Worm (Caenorhabditis elegans) whole organism, young adult: ENCODE data around the gene ttr-30.

Experiments
- B0261.1 ChIP-seq: sonication (generic microtip); optimal IDR thresholded peaks from 2 replicates; lab custom pipeline; 2016; ENCODE audit warnings: mild to moderate bottlenecking, missing genetic modification characterization, moderate library complexity, missing compliant biosample characterization
- B0336.3 ChIP-seq: fragments of 200-800 bp; sonication (Bioruptor generic); IDR thresholded peaks from 2 replicates; pipeline ENCODE4 v1.3.6; 2022; ENCODE audit warnings: missing genetic modification characterization, missing compliant biosample characterization
- C06A6.2 ChIP-seq: fragments of 200-800 bp; sonication (Bioruptor generic); conservative IDR thresholded peaks from 2 replicates; pipeline ENCODE4 v1.3.6; 2022; ENCODE audit warnings: missing genetic modification characterization, missing compliant biosample characterization
- C17E4.6 ChIP-seq: fragments of 200-800 bp; sonication (Bioruptor generic); IDR thresholded peaks from 2 replicates; pipeline ENCODE4 v1.3.6; 2022; ENCODE audit warnings: missing genetic modification reagents, missing genetic modification characterization, missing compliant biosample characterization
- D2030.7 ChIP-seq: fragments of 200-800 bp; sonication (Bioruptor generic); IDR thresholded peaks from 2 replicates; pipeline ENCODE4 v1.3.6; 2022; ENCODE audit warnings: missing genetic modification reagents, missing genetic modification characterization, missing compliant biosample characterization
- F23B12.7 ChIP-seq: sonication (generic microtip); optimal IDR thresholded peaks from 2 replicates; lab custom pipeline; 2017; ENCODE audit warnings: missing genetic modification characterization, mild to moderate bottlenecking, missing compliant biosample characterization, antibody characterized with exemption, moderate library complexity; ENCODE audit not compliant: insufficient read depth
- F37B4.10 ChIP-seq: fragments of 200-800 bp; sonication (Bioruptor generic); IDR thresholded peaks from 2 replicates; pipeline ENCODE4 v1.3.6; 2022; ENCODE audit warnings: missing genetic modification characterization, missing compliant biosample characterization
- F55B11.4 ChIP-seq: sonication (generic microtip); optimal IDR thresholded peaks from 2 replicates; lab custom pipeline; 2016; ENCODE audit warnings: missing compliant biosample characterization, missing genetic modification characterization, borderline replicate concordance; ENCODE audit not compliant: insufficient read depth
- Y53G8AR.9 ChIP-seq: fragments of 200-800 bp; sonication (Bioruptor generic); conservative IDR thresholded peaks from 2 replicates; pipeline ENCODE4 v1.3.6; 2022; ENCODE audit warnings: missing genetic modification reagents, missing genetic modification characterization, missing compliant biosample characterization
- Y95B8A.8 ChIP-seq: fragments of 200-800 bp; sonication (Bioruptor generic); IDR thresholded peaks from 2 replicates; pipeline ENCODE4 v1.3.6; 2022; ENCODE audit warnings: missing genetic modification reagents, missing genetic modification characterization, missing compliant biosample characterization
- atf-7 ChIP-seq: sonication (generic microtip); optimal IDR thresholded peaks from 2 replicates; lab custom pipeline; 2017; ENCODE audit warnings: mild to moderate bottlenecking, missing genetic modification characterization, missing compliant biosample characterization
- athp-1 ChIP-seq: sonication (generic microtip); optimal IDR thresholded peaks from 2 replicates; lab custom pipeline; 2017; ENCODE audit warnings: mild to moderate bottlenecking, missing genetic modification characterization, missing compliant biosample characterization
- attf-6 ChIP-seq: fragments of 200-800 bp; sonication (Bioruptor generic); IDR thresholded peaks from 2 replicates; pipeline ENCODE4 v1.3.6; 2022; ENCODE audit warnings: missing genetic modification reagents, missing genetic modification characterization, missing compliant biosample characterization
- bed-2 ChIP-seq: fragments of 200-800 bp; sonication (Bioruptor generic); IDR thresholded peaks from 2 replicates; pipeline ENCODE4 v1.3.6; 2022; ENCODE audit warnings: missing genetic modification reagents, missing genetic modification characterization, missing compliant biosample characterization
- cebp-2 ChIP-seq: fragments of 200-800 bp; sonication (Bioruptor generic); IDR thresholded peaks from 2 replicates; pipeline ENCODE4 v1.3.6; 2022; ENCODE audit warnings: missing genetic modification characterization, missing compliant biosample characterization
- ceh-27 ChIP-seq: fragments of 200-800 bp; sonication (Bioruptor generic); optimal IDR thresholded peaks from 2 replicates; lab custom pipeline; 2018; ENCODE audit warnings: mild to moderate bottlenecking, missing genetic modification characterization, moderate library complexity, missing compliant biosample characterization
- die-1 ChIP-seq: sonication (generic microtip); optimal IDR thresholded peaks from 2 replicates; lab custom pipeline; 2016; ENCODE audit warnings: missing genotype, mild to moderate bottlenecking, missing genetic modification characterization, missing compliant biosample characterization
- dpl-1 ChIP-seq: fragments of 150-350 bp; optimal IDR thresholded peaks from 2 replicates; lab custom pipeline; 2014; ENCODE audit warnings: missing biosample characterization, missing genetic modification reagents, missing genetic modification characterization
- efl-1 ChIP-seq: fragments of 150-350 bp; optimal IDR thresholded peaks from 2 replicates; lab custom pipeline; 2014; ENCODE audit warnings: missing biosample characterization, missing genetic modification reagents, missing genetic modification characterization
- egrh-3 ChIP-seq: fragments of 200-800 bp; sonication (Bioruptor generic); IDR thresholded peaks from 2 replicates; pipeline ENCODE4 v1.3.6; 2022; ENCODE audit warnings: missing genetic modification reagents, missing genetic modification characterization, missing compliant biosample characterization
- ekl-4 ChIP-seq: fragments of 200-800 bp; sonication (Bioruptor generic); IDR thresholded peaks from 2 replicates; pipeline ENCODE4 v1.3.6; 2022; ENCODE audit warnings: missing genetic modification reagents, missing genetic modification characterization, missing compliant biosample characterization
- gei-17 ChIP-seq: fragments of 200-800 bp; sonication (Bioruptor generic); optimal IDR thresholded peaks from 2 replicates; lab custom pipeline; 2018; ENCODE audit warnings: mild to moderate bottlenecking, missing genetic modification characterization, missing compliant biosample characterization
- hlh-12 ChIP-seq: sonication (generic microtip); optimal IDR thresholded peaks from 2 replicates; lab custom pipeline; 2016; ENCODE audit warnings: missing genetic modification characterization, missing compliant biosample characterization
- hsf-1 ChIP-seq: fragments of 200-800 bp; sonication (Bioruptor generic); IDR thresholded peaks from 2 replicates; pipeline ENCODE4 v1.3.6; 2022; ENCODE audit warnings: missing genetic modification reagents, missing genetic modification characterization, missing compliant biosample characterization
- let-526 ChIP-seq: fragments of 200-800 bp; sonication (Bioruptor generic); IDR thresholded peaks from 2 replicates; pipeline ENCODE4 v1.3.6; 2022; ENCODE audit warnings: missing genetic modification reagents, missing genetic modification characterization, missing compliant biosample characterization
- lin-40 ChIP-seq: sonication (generic microtip); optimal IDR thresholded peaks from 2 replicates; lab custom pipeline; 2016; ENCODE audit warnings: missing genetic modification characterization, mild to moderate bottlenecking, missing compliant biosample characterization, missing genotype, missing genetic modification reagents
- lin-54 ChIP-seq: fragments of 200-800 bp; sonication (Bioruptor generic); optimal IDR thresholded peaks from 2 replicates; lab custom pipeline; 2018; ENCODE audit warnings: mild to moderate bottlenecking, missing genetic modification characterization, missing compliant biosample characterization
- lsl-1 ChIP-seq: fragments of 200-800 bp; sonication (Bioruptor generic); optimal IDR thresholded peaks from 2 replicates; lab custom pipeline; 2018; ENCODE audit warnings: mild to moderate bottlenecking, missing genetic modification characterization, moderate library complexity, missing compliant biosample characterization
- madf-10 ChIP-seq: sonication (generic microtip); optimal IDR thresholded peaks from 2 replicates; lab custom pipeline; 2016; ENCODE audit warnings: mild to moderate bottlenecking, missing genetic modification characterization, missing compliant biosample characterization
- madf-3 ChIP-seq: fragments of 200-800 bp; sonication (Bioruptor generic); IDR thresholded peaks from 2 replicates; pipeline ENCODE4 v1.3.6; 2022; ENCODE audit warnings: missing genetic modification reagents, missing genetic modification characterization, missing compliant biosample characterization
- madf-6 ChIP-seq: fragments of 200-800 bp; sonication (Bioruptor generic); IDR thresholded peaks from 2 replicates; pipeline ENCODE4 v1.3.6; 2022; ENCODE audit warnings: missing genetic modification reagents, missing genetic modification characterization, missing compliant biosample characterization
- madf-8 ChIP-seq: fragments of 200-800 bp; sonication (Bioruptor generic); conservative IDR thresholded peaks from 2 replicates; pipeline ENCODE4 v1.3.6; 2022; ENCODE audit warnings: missing genetic modification reagents, missing genetic modification characterization, missing compliant biosample characterization
- mes-4 ChIP-seq: sonication (generic microtip); optimal IDR thresholded peaks from 2 replicates; lab custom pipeline; 2016; ENCODE audit warnings: missing genotype, missing genetic modification characterization, missing compliant biosample characterization
- nhr-120 ChIP-seq: fragments of 200-800 bp; sonication (Bioruptor generic); IDR thresholded peaks from 2 replicates; pipeline ENCODE4 v1.3.6; 2022; ENCODE audit warnings: missing genetic modification characterization, missing compliant biosample characterization
- nhr-179 ChIP-seq: sonication (generic microtip); optimal IDR thresholded peaks from 2 replicates; lab custom pipeline; 2016; ENCODE audit warnings: mild to moderate bottlenecking, missing genetic modification characterization, missing compliant biosample characterization
- nhr-80 ChIP-seq: sonication (generic microtip); optimal IDR thresholded peaks from 2 replicates; lab custom pipeline; 2016; ENCODE audit warnings: missing genetic modification characterization, missing compliant biosample characterization
- pha-4 ChIP-seq: fragments of 150-350 bp; sonication (generic microtip); optimal IDR thresholded peaks from 2 replicates; lab custom pipeline; 2014; ENCODE audit warnings: missing biosample characterization, missing genetic modification reagents, missing genetic modification characterization
- rcor-1 ChIP-seq: fragments of 200-800 bp; sonication (Bioruptor generic); IDR thresholded peaks from 2 replicates; pipeline ENCODE4 v1.3.6; 2022; ENCODE audit warnings: missing genetic modification reagents, missing genetic modification characterization, missing compliant biosample characterization
- repo-1 ChIP-seq: sonication (generic microtip); optimal IDR thresholded peaks from 2 replicates; lab custom pipeline; 2017; ENCODE audit warnings: mild to moderate bottlenecking, missing genetic modification characterization, missing compliant biosample characterization
- sdz-38 ChIP-seq: sonication (generic microtip); optimal IDR thresholded peaks from 2 replicates; lab custom pipeline; 2016; ENCODE audit warnings: missing genotype, missing genetic modification characterization, missing compliant biosample characterization
- snpc-1.3 ChIP-seq: sonication (generic microtip); optimal IDR thresholded peaks from 2 replicates; lab custom pipeline; 2017; ENCODE audit warnings: missing genetic modification characterization, mild to moderate bottlenecking, missing compliant biosample characterization, antibody characterized with exemption, moderate library complexity, missing genotype, missing genetic modification reagents; ENCODE audit not compliant: insufficient read depth
- snpc-4 ChIP-seq, 5 experiments: fragments of 150-350 bp in 1 of 5; sonication (generic microtip) in 4 of 5; optimal IDR thresholded peaks; 2 replicates each; lab custom pipeline; 2014 to 2018; ENCODE audit warnings: missing genetic modification characterization in 5 of 5, missing biosample characterization in 3 of 5, antibody characterized with exemption in 2 of 5, mild to moderate bottlenecking in 2 of 5, missing compliant biosample characterization in 2 of 5, missing genotype in 2 of 5, moderate library complexity in 2 of 5, missing genetic modification reagents in 1 of 5
- somi-1 ChIP-seq: fragments of 200-800 bp; sonication (Bioruptor generic); optimal IDR thresholded peaks from 2 replicates; lab custom pipeline; 2018; ENCODE audit warnings: mild to moderate bottlenecking, missing genetic modification characterization, missing compliant biosample characterization
- unc-130 ChIP-seq: sonication (generic microtip); optimal IDR thresholded peaks from 2 replicates; lab custom pipeline; 2016; ENCODE audit warnings: missing genetic modification reagents, missing genetic modification characterization, missing compliant biosample characterization
- ztf-18 ChIP-seq: sonication (generic microtip); optimal IDR thresholded peaks from 2 replicates; lab custom pipeline; 2016; ENCODE audit warnings: missing genotype, mild to moderate bottlenecking, missing genetic modification characterization, missing compliant biosample characterization
- ztf-6 ChIP-seq: fragments of 200-800 bp; sonication (Bioruptor generic); IDR thresholded peaks from 2 replicates; pipeline ENCODE4 v1.3.6; 2022; ENCODE audit warnings: missing genetic modification reagents, missing genetic modification characterization, missing compliant biosample characterization

ttr-30 gene

DNA sequence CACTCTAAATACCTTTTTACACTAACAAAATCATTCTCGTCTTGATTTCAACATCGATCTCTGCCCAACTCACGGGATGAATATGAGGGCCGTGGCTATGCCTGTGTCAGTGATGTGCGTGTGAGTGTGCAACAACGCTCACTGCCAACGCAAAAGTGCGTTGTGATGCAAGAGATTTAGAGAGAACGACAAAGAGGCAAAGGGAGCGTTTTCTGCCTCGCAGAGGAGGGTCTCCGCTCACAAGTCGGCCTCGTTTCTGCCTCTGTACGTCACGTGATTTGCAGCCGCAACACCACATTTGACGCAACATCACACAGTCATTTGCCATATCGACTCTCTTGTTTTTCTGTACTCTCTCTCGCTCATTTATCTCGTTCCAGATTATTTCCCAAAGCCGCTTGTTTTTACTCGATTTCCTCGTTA is 3.6 kb downstream of the ttr-30 start, which contains the start of gene epg-7 (continued):
- TF ChIP-seq ztf-6 (peak; percentile 80; the same call in 1 of the 2 replicates), F37B4.10 (no peak), B0261.1 (tag; lab: Kevin White, UChicago) (peak; percentile 5), lin-40 (tag; lab: Kevin White, UChicago) (peak; percentile 96), bed-2 (GFP tag; lab: Robert Waterston, UW) (0 out of 2 replicates have a peak, but pooled peaks have one; percentile 10), F23B12.7 (tag; lab: Kevin White, UChicago) (peak; percentile 49), C06A6.2 (GFP tag; lab: Robert Waterston, UW) (peak; percentile 87), attf-6 (GFP tag; lab: Robert Waterston, UW) (no peak), rcor-1 (peak; percentile 82), atf-7 (tag; lab: Kevin White, UChicago) (peak; percentile 83), gei-17 (GFP tag; lab: Kevin White, UChicago) (peak; percentile 86), athp-1 (tag; lab: Kevin White, UChicago) (peak; percentile 85), nhr-80 (tag; lab: Kevin White, UChicago) (peak; percentile 90), sdz-38 (no peak), nhr-179 (tag; lab: Kevin White, UChicago) (no peak), madf-10 (peak; percentile 80), die-1 (tag; lab: Kevin White, UChicago) (peak; percentile 35), somi-1 (GFP tag; lab: Kevin White, UChicago) (peak; percentile 81), Y53G8AR.9 (GFP tag; lab: Robert Waterston, UW) (peak; percentile 86), hsf-1 (GFP tag; lab: Robert Waterston, UW) (no peak), Y95B8A.8 (GFP tag; lab: Robert Waterston, UW) (0 out of 2 replicates have a peak, but pooled peaks have one; percentile 35), cebp-2 (GFP tag; lab: Robert Waterston, UW) (0 out of 2 replicates have a peak, but pooled peaks have one; percentile 60), lin-54 (peak; percentile 64), snpc-1.3 (tag; lab: Kevin White, UChicago) (no peak), ceh-27 (peak; percentile 92)
- TF ChIP-seq, all 124 proteins: peak for 56

DNA sequence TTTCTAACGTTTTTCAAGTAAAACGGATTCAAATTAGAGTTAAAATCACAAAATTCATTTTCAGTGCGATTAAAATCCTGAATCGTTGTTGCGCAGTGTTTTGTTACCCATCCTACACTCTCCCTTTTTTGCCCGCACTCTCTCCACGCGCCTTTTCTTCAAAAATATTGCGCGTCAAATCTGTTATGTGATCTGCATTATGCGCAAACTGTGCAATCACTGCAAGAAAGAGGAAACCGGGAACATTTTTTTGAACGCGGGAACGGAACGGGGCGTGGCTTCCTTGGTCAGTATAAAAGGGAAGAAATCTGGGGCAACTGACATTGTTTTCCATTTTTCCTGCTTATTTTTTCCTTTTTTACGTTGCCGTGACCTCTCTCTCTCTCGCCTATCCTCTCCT is 9.6 kb downstream of the ttr-30 start:
- TF ChIP-seq B0336.3, result no peak
- TF ChIP-seq let-526 (GFP tag; lab: Robert Waterston, UW), result no peak
- TF ChIP-seq rcor-1, result 0 out of 2 replicates have a peak, but pooled peaks have one; percentile 23
- no peak for TF ChIP-seq repo-1 (tag; lab: Kevin White, UChicago)
- no peak for TF ChIP-seq attf-6 (GFP tag; lab: Robert Waterston, UW)
- TF ChIP-seq snpc-4 (GFP tag; optimal IDR thresholded peaks at IDR 0.05; lab: Kevin White, UChicago), result no peak
- no peak for TF ChIP-seq snpc-4 (tag; optimal IDR thresholded peaks at IDR 0.05; lab: Kevin White, UChicago)
- TF ChIP-seq C06A6.2 (GFP tag; lab: Robert Waterston, UW), result no peak
- no peak for TF ChIP-seq madf-3 (GFP tag; lab: Robert Waterston, UW)
- TF ChIP-seq ekl-4 (GFP tag; lab: Robert Waterston, UW), result no peak
- no peak for TF ChIP-seq nhr-120 (GFP tag; lab: Robert Waterston, UW)
- peak; percentile 70 for TF ChIP-seq efl-1
- TF ChIP-seq dpl-1 (GFP tag; lab: Kevin White, UChicago), result peak; percentile 3
- peak; percentile 63 for TF ChIP-seq madf-6 (GFP tag; lab: Robert Waterston, UW)
- TF ChIP-seq F37B4.10, result no peak
- TF ChIP-seq B0261.1 (tag; lab: Kevin White, UChicago), result no peak
- no peak for TF ChIP-seq C17E4.6 (GFP tag; lab: Robert Waterston, UW)
- TF ChIP-seq nhr-179 (tag; lab: Kevin White, UChicago), result no peak
- TF ChIP-seq D2030.7 (GFP tag; lab: Robert Waterston, UW), result no peak
- no peak for TF ChIP-seq F55B11.4 (tag; lab: Kevin White, UChicago)
- no peak for TF ChIP-seq ceh-27
- TF ChIP-seq snpc-1.3 (tag; lab: Kevin White, UChicago), result no peak
- no peak for TF ChIP-seq unc-130 (GFP tag; lab: Kevin White, UChicago)
- no peak for TF ChIP-seq lsl-1 (GFP tag; lab: Kevin White, UChicago)
- TF ChIP-seq somi-1 (GFP tag; lab: Kevin White, UChicago), result no peak
- no peak for TF ChIP-seq lin-54
- TF ChIP-seq mes-4 (tag; lab: Kevin White, UChicago), result no peak
- TF ChIP-seq hsf-1 (GFP tag; lab: Robert Waterston, UW), result no peak
- no peak for TF ChIP-seq egrh-3 (GFP tag; lab: Robert Waterston, UW)
- no peak for TF ChIP-seq pha-4
- peak; percentile 23; the same call in 1 of the 2 replicates for TF ChIP-seq madf-8 (GFP tag; lab: Robert Waterston, UW)
- no peak for TF ChIP-seq ztf-18 (tag; lab: Kevin White, UChicago)
- TF ChIP-seq hlh-12, result no peak
